Worm (Caenorhabditis elegans) whole organism, late embryonic: ENCODE measurements around the gene Y62E10A.6.

Source experiments
- C38D4.7 ChIP-seq: fragments of 200-800 bp; sonication (Bioruptor generic); optimal IDR thresholded peaks from 2 replicates; lab custom pipeline; 2018; ENCODE audit warnings: mild to moderate bottlenecking, missing genetic modification characterization, moderate library complexity, missing compliant biosample characterization
- K02D7.2 ChIP-seq: sonication (generic microtip); optimal IDR thresholded peaks from 2 replicates; lab custom pipeline; 2017; ENCODE audit warnings: mild to moderate bottlenecking, missing genetic modification characterization, missing compliant biosample characterization
- K09A11.1 ChIP-seq: sonication (generic microtip); optimal IDR thresholded peaks from 2 replicates; lab custom pipeline; 2017; ENCODE audit warnings: antibody characterized with exemption, mild to moderate bottlenecking, missing genetic modification characterization, missing compliant biosample characterization; ENCODE audit not compliant: insufficient read depth
- T23F11.4 ChIP-seq: fragments of 200-800 bp; sonication (Bioruptor generic); optimal IDR thresholded peaks from 2 replicates; lab custom pipeline; 2018; ENCODE audit warnings: mild to moderate bottlenecking, missing genetic modification characterization, missing compliant biosample characterization
- Y22D7AL.16 ChIP-seq: sonication (generic microtip); optimal IDR thresholded peaks from 2 replicates; lab custom pipeline; 2016; ENCODE audit warnings: missing genetic modification characterization, missing compliant biosample characterization
- ama-1 ChIP-seq: fragments of 150-350 bp; optimal IDR thresholded peaks from 2 replicates; lab custom pipeline; 2014
- ceh-18 ChIP-seq: sonication (generic microtip); optimal IDR thresholded peaks from 2 replicates; lab custom pipeline; 2016; ENCODE audit warnings: missing genetic modification characterization, missing compliant biosample characterization
- ceh-2 ChIP-seq: sonication (generic microtip); optimal IDR thresholded peaks from 2 replicates; lab custom pipeline; 2016; ENCODE audit warnings: missing genotype, missing genetic modification characterization, missing compliant biosample characterization
- ceh-30 ChIP-seq: fragments of 150-350 bp; optimal IDR thresholded peaks from 2 replicates; lab custom pipeline; 2014; ENCODE audit warnings: missing biosample characterization, missing genetic modification characterization
- ceh-31 ChIP-seq: sonication (generic microtip); optimal IDR thresholded peaks from 2 replicates; lab custom pipeline; 2016; ENCODE audit warnings: missing genetic modification characterization, missing compliant biosample characterization
- ceh-45 ChIP-seq: fragments of 200-800 bp; sonication (Bioruptor generic); IDR thresholded peaks from 2 replicates; pipeline ENCODE4 v1.3.6; 2022; ENCODE audit warnings: missing genetic modification reagents, missing genetic modification characterization, missing compliant biosample characterization
- ceh-48 ChIP-seq: sonication (generic microtip); optimal IDR thresholded peaks from 2 replicates; lab custom pipeline; 2016; ENCODE audit warnings: missing genetic modification characterization, inconsistent platforms, missing compliant biosample characterization
- ceh-6 ChIP-seq: fragments of 200-800 bp; sonication (Bioruptor generic); optimal IDR thresholded peaks from 2 replicates; lab custom pipeline; 2018; ENCODE audit warnings: mild to moderate bottlenecking, missing genetic modification characterization, missing compliant biosample characterization
- ceh-9 ChIP-seq: sonication (generic microtip); optimal IDR thresholded peaks from 2 replicates; lab custom pipeline; 2016; ENCODE audit warnings: mild to moderate bottlenecking, missing genetic modification characterization, inconsistent platforms, missing compliant biosample characterization
- che-1 ChIP-seq: sonication (generic microtip); optimal IDR thresholded peaks from 2 replicates; lab custom pipeline; 2016; ENCODE audit warnings: mild to moderate bottlenecking, missing genetic modification characterization, missing compliant biosample characterization
- dve-1 ChIP-seq: sonication (generic microtip); optimal IDR thresholded peaks from 2 replicates; lab custom pipeline; 2017; ENCODE audit warnings: antibody characterized with exemption, mild to moderate bottlenecking, missing genetic modification characterization, missing compliant biosample characterization
- elt-2 ChIP-seq: sonication (generic microtip); optimal IDR thresholded peaks from 2 replicates; lab custom pipeline; 2016; ENCODE audit warnings: missing genetic modification reagents, missing genetic modification characterization, missing compliant biosample characterization
- elt-4 ChIP-seq: sonication (generic microtip); optimal IDR thresholded peaks from 2 replicates; lab custom pipeline; 2016; ENCODE audit warnings: missing genetic modification characterization, missing compliant biosample characterization
- ets-4 ChIP-seq: sonication (generic microtip); optimal IDR thresholded peaks from 2 replicates; lab custom pipeline; 2016; ENCODE audit warnings: missing genetic modification characterization, missing compliant biosample characterization
- fax-1 ChIP-seq: sonication (generic microtip); optimal IDR thresholded peaks from 2 replicates; lab custom pipeline; 2016; ENCODE audit warnings: missing genotype, missing genetic modification characterization, missing compliant biosample characterization
- fkh-10 ChIP-seq: fragments of 150-350 bp; optimal IDR thresholded peaks from 2 replicates; lab custom pipeline; 2014; ENCODE audit warnings: missing biosample characterization, missing genetic modification reagents, missing genetic modification characterization
- gmeb-2 ChIP-seq: sonication (generic microtip); optimal IDR thresholded peaks from 2 replicates; lab custom pipeline; 2016; ENCODE audit warnings: missing genetic modification characterization, inconsistent platforms, missing compliant biosample characterization
- hlh-13 ChIP-seq: fragments of 200-800 bp; sonication (Bioruptor generic); optimal IDR thresholded peaks from 2 replicates; lab custom pipeline; 2018; ENCODE audit warnings: mild to moderate bottlenecking, missing genetic modification characterization, missing compliant biosample characterization
- hlh-15 ChIP-seq: sonication (generic microtip); optimal IDR thresholded peaks from 2 replicates; lab custom pipeline; 2016; ENCODE audit warnings: missing genetic modification characterization, missing compliant biosample characterization
- hlh-30 ChIP-seq: sonication (generic microtip); optimal IDR thresholded peaks from 2 replicates; lab custom pipeline; 2017; ENCODE audit warnings: antibody characterized with exemption, missing genetic modification characterization, missing compliant biosample characterization; ENCODE audit not compliant: insufficient read depth
- lim-6 ChIP-seq: sonication (generic microtip); optimal IDR thresholded peaks from 2 replicates; lab custom pipeline; 2016; ENCODE audit warnings: missing genetic modification characterization, missing compliant biosample characterization
- madf-2 ChIP-seq: sonication (generic microtip); optimal IDR thresholded peaks from 2 replicates; lab custom pipeline; 2017; ENCODE audit warnings: missing genetic modification characterization, missing compliant biosample characterization
- mec-3 ChIP-seq: sonication (generic microtip); optimal IDR thresholded peaks from 2 replicates; lab custom pipeline; 2016; ENCODE audit warnings: borderline replicate concordance, missing genetic modification characterization, missing compliant biosample characterization
- nfya-1 ChIP-seq: sonication (generic microtip); optimal IDR thresholded peaks from 2 replicates; lab custom pipeline; 2017; ENCODE audit warnings: missing genetic modification characterization, mild to moderate bottlenecking, missing compliant biosample characterization, antibody characterized with exemption, moderate library complexity
- npax-4 ChIP-seq: sonication (generic microtip); optimal IDR thresholded peaks from 2 replicates; lab custom pipeline; 2016; ENCODE audit warnings: missing genetic modification characterization, missing compliant biosample characterization
- odd-2 ChIP-seq: sonication (generic microtip); optimal IDR thresholded peaks from 2 replicates; lab custom pipeline; 2017; ENCODE audit warnings: antibody characterized with exemption, mild to moderate bottlenecking, missing genetic modification characterization, missing compliant biosample characterization
- pag-3 ChIP-seq: sonication (generic microtip); optimal IDR thresholded peaks from 2 replicates; lab custom pipeline; 2016; ENCODE audit warnings: missing compliant biosample characterization, missing genetic modification characterization, borderline replicate concordance
- pha-2 ChIP-seq: sonication (generic microtip); optimal IDR thresholded peaks from 2 replicates; lab custom pipeline; 2017; ENCODE audit warnings: mild to moderate bottlenecking, missing genetic modification characterization, missing compliant biosample characterization
- pros-1 ChIP-seq: fragments of 150-350 bp; optimal IDR thresholded peaks from 2 replicates; lab custom pipeline; 2014; ENCODE audit warnings: missing biosample characterization, missing genetic modification reagents, missing genetic modification characterization
- ref-2 ChIP-seq: sonication (generic microtip); optimal IDR thresholded peaks from 2 replicates; lab custom pipeline; 2016; ENCODE audit warnings: missing genetic modification characterization, missing compliant biosample characterization
- rnt-1 ChIP-seq: sonication (generic microtip); optimal IDR thresholded peaks from 2 replicates; lab custom pipeline; 2016; ENCODE audit warnings: missing genetic modification characterization, missing compliant biosample characterization
- sox-2 ChIP-seq: fragments of 200-800 bp; sonication (Bioruptor generic); IDR thresholded peaks from 2 replicates; pipeline ENCODE4 v1.3.6; 2022; ENCODE audit warnings: missing genetic modification reagents, missing genetic modification characterization, missing compliant biosample characterization
- ttx-3 ChIP-seq: sonication (generic microtip); optimal IDR thresholded peaks from 2 replicates; lab custom pipeline; 2016; ENCODE audit warnings: missing genetic modification reagents, missing genetic modification characterization, missing compliant biosample characterization
- unc-3 ChIP-seq, 2 experiments: fragments of 200-800 bp in 1 of 2; sonication (Bioruptor generic) in 1 of 2; sonication (generic microtip) in 1 of 2; conservative IDR thresholded peaks in 1 of 2; optimal IDR thresholded peaks in 1 of 2; 2 replicates each; pipeline versions ENCODE4 v1.3.6 to Lab custom; 2016 to 2022; ENCODE audit warnings: missing compliant biosample characterization in 2 of 2, missing genetic modification characterization in 2 of 2, missing genetic modification reagents in 1 of 2
- unc-42 ChIP-seq: sonication (generic microtip); optimal IDR thresholded peaks from 2 replicates; lab custom pipeline; 2016; ENCODE audit warnings: missing genotype, missing genetic modification characterization, missing compliant biosample characterization
- unc-55 ChIP-seq: sonication (generic microtip); optimal IDR thresholded peaks from 2 replicates; lab custom pipeline; 2017; ENCODE audit warnings: missing biosample characterization, missing genetic modification reagents, missing genetic modification characterization
- zip-5 ChIP-seq: sonication (generic microtip); optimal IDR thresholded peaks from 2 replicates; lab custom pipeline; 2016; ENCODE audit warnings: missing genetic modification characterization, missing compliant biosample characterization
- ztf-16 ChIP-seq: sonication (generic microtip); optimal IDR thresholded peaks from 2 replicates; lab custom pipeline; 2017; ENCODE audit warnings: missing genetic modification characterization, missing compliant biosample characterization

Gene Y62E10A.6

DNA sequence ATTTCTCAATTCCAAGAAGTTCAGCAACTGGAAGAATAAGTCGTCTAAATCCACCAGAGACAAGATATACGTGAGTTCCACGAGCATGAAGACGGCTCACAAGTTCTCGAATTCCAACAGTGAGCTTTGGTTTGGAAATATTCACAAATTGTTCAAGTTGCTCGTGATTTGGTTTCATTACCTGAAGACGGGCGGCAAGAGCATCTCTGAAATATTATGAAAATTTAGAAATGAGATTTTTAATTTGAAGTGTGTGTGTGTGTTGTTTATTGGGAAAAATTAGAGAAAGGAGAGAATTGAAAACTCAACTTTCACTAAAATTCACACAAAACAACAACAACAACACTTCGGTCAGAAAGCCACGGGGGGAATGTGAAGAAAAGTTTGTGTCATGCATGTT, 19.0 kb downstream of the Y62E10A.6 start:
- no peak for TF ChIP-seq ceh-45 (GFP tag; lab: Robert Waterston, UW)
- TF ChIP-seq C38D4.7 (GFP tag; lab: Kevin White, UChicago): no peak
- TF ChIP-seq hlh-13 (GFP tag; lab: Kevin White, UChicago): no peak
- TF ChIP-seq pha-2: no peak
- TF ChIP-seq ceh-2 (tag; lab: Kevin White, UChicago): no peak
- no peak for TF ChIP-seq ama-1
- TF ChIP-seq fkh-10 (GFP tag; lab: Kevin White, UChicago): no peak
- TF ChIP-seq unc-55: no peak
- TF ChIP-seq K02D7.2 (tag; lab: Kevin White, UChicago): no peak
- TF ChIP-seq zip-5 (tag; lab: Kevin White, UChicago): no peak
- no peak for TF ChIP-seq elt-4

- TF ChIP-seq ets-4 (no peak), zip-5 (tag; lab: Kevin White, UChicago) (no peak), elt-2 (tag; lab: Kevin White, UChicago) (no peak), K09A11.1 (no peak), fax-1 (tag; lab: Kevin White, UChicago) (no peak), mec-3 (no peak), pros-1 (tag; lab: Kevin White, UChicago) (no peak), ceh-31 (tag; lab: Kevin White, UChicago) (no peak)
- TF ChIP-seq, all 69 proteins: peak for 0
Measured at ce11 chrIV:13392230-13392629, 20.4 kb downstream of the Y62E10A.6 start.

ce11 chrIV:13393246-13393716, 21.5 kb downstream of the Y62E10A.6 start:
- TF ChIP-seq ama-1: no peak
- peak; percentile 3 for TF ChIP-seq hlh-30 (tag; lab: Kevin White, UChicago)
- TF ChIP-seq che-1 (tag; lab: Kevin White, UChicago): no peak
- peak; percentile 58 for TF ChIP-seq elt-2 (tag; lab: Kevin White, UChicago)
- TF ChIP-seq rnt-1 (tag; lab: Kevin White, UChicago): no peak
- peak; percentile 22 for TF ChIP-seq dve-1

DNA sequence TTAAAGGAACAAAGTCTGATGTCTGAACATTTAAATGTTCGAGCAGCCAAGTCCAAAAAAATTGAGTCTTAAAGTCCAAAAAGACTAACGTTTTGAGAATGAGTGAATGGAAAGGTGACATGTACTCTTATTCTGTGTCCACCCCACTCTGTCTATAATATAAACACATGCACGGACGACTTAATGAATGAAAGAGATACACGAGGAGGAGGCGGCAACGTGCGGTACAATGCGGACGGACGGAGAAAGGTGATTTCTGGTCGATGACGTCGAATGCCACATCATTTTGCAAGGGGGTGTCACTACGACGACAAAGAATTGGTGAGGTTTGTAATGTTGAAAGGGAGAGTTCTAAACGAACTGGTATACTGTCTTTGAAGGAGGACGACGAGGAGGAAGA, 22.9 kb downstream of the Y62E10A.6 start:
- no peak for TF ChIP-seq che-1 (tag; lab: Kevin White, UChicago)
- TF ChIP-seq madf-2 (tag; lab: Kevin White, UChicago): no peak
- no peak for TF ChIP-seq fax-1 (tag; lab: Kevin White, UChicago)
- peak; percentile 17 for TF ChIP-seq unc-55
- TF ChIP-seq ceh-18 (tag; lab: Kevin White, UChicago): no peak

- TF ChIP-seq hlh-13 (GFP tag; lab: Kevin White, UChicago): no peak
- TF ChIP-seq pag-3 (tag; lab: Kevin White, UChicago): no peak
- TF ChIP-seq odd-2 (tag; lab: Kevin White, UChicago): no peak
- no peak for TF ChIP-seq ama-1
- TF ChIP-seq ceh-48 (tag; lab: Kevin White, UChicago): no peak
- TF ChIP-seq ceh-6 (GFP tag; lab: Kevin White, UChicago): no peak
- TF ChIP-seq sox-2: no peak
- peak; percentile 82 for TF ChIP-seq ceh-18 (tag; lab: Kevin White, UChicago)
- TF ChIP-seq lim-6 (tag; lab: Kevin White, UChicago): no peak
- TF ChIP-seq ztf-16 (tag; lab: Kevin White, UChicago): peak; percentile 5
- TF ChIP-seq ref-2: peak; percentile 2
- no peak for TF ChIP-seq T23F11.4
- peak; percentile 16 for TF ChIP-seq rnt-1 (tag; lab: Kevin White, UChicago)
- no peak for TF ChIP-seq ceh-2 (tag; lab: Kevin White, UChicago)
- no peak for TF ChIP-seq npax-4 (tag; lab: Kevin White, UChicago)
- no peak for TF ChIP-seq ttx-3 (tag; lab: Kevin White, UChicago)
- TF ChIP-seq hlh-15: no peak
- TF ChIP-seq elt-4: no peak
- no peak for TF ChIP-seq unc-3 (GFP tag; conservative IDR thresholded peaks at IDR 0.05; lab: Robert Waterston, UW)
- TF ChIP-seq unc-3 (tag; optimal IDR thresholded peaks at IDR 0.05; lab: Kevin White, UChicago): no peak
- peak; percentile 30 for TF ChIP-seq ceh-9
- no peak for TF ChIP-seq gmeb-2
- no peak for TF ChIP-seq Y22D7AL.16 (tag; lab: Kevin White, UChicago)
- peak; percentile 37 for TF ChIP-seq hlh-30 (tag; lab: Kevin White, UChicago)
- TF ChIP-seq dve-1: peak; percentile 48
- TF ChIP-seq fax-1 (tag; lab: Kevin White, UChicago): peak; percentile 17
- TF ChIP-seq ceh-30: no peak
- TF ChIP-seq unc-42 (tag; lab: Kevin White, UChicago): peak; percentile 67
- TF ChIP-seq nfya-1 (tag; lab: Kevin White, UChicago): peak; percentile 45
Measured at ce11 chrIV:13395255-13395654, 23.5 kb downstream of the Y62E10A.6 start.
